Fruit fly (Drosophila melanogaster): ENCODE measurements around the gene Lcp65Ae.

- no peak for TF ChIP-seq sage (GFP tag; optimal IDR thresholded peaks at IDR 0.05)
- TF ChIP-seq pan (optimal IDR thresholded peaks at IDR 0.05) = no peak
- no peak for TF ChIP-seq Jra (GFP tag; optimal IDR thresholded peaks at IDR 0.05)
- no peak for TF ChIP-seq usp (GFP tag; optimal IDR thresholded peaks at IDR 0.05)
- no peak for TF ChIP-seq lola (GFP tag; optimal IDR thresholded peaks at IDR 0.05)
- TF ChIP-seq dl (GFP tag; optimal IDR thresholded peaks at IDR 0.05; ENCODE audit: insufficient read depth in 1 of 2, partially characterized antibody in 2 of 2) = no peak
- TF ChIP-seq CG32264 (GFP tag; optimal IDR thresholded peaks at IDR 0.05) = no peak
- TF ChIP-seq Myc (optimal IDR thresholded peaks at IDR 0.05) = no peak
- TF ChIP-seq br (GFP tag; optimal IDR thresholded peaks at IDR 0.05) = no peak
These were observed 19.6 kb upstream of the Lcp65Ae start, which contains the start of gene CG13297 for dm6 chr3L:6157327-6158032.

All from whole organism, wandering third instar larva.